Fruit fly (Drosophila melanogaster) whole organism, wandering third instar larva: ENCODE measurements around the gene Mkrn1.

Source experiments
- CG9705 ChIP-seq: fragments of 200-800 bp; sonication (Bioruptor generic); optimal IDR thresholded peaks from 2 replicates; lab custom pipeline; 2018; ENCODE audit warnings: missing biosample characterization, mild to moderate bottlenecking, missing genetic modification characterization
- N ChIP-seq: fragments of >200 bp; optimal IDR thresholded peaks from 2 replicates; lab custom pipeline; 2018; ENCODE audit warnings: missing biosample characterization, missing external identifiers, missing genetic modification characterization
- br ChIP-seq: fragments of 200-800 bp; sonication (Bioruptor generic); optimal IDR thresholded peaks from 2 replicates; lab custom pipeline; 2016; ENCODE audit warnings: missing biosample characterization, missing genetic modification characterization
- dl ChIP-seq, 2 experiments: fragments of 175-275, 200-275 bp in 1 of 2; fragments of 200-275 bp in 1 of 2; sonication (Bioruptor generic); optimal IDR thresholded peaks; lab custom pipeline; 2018; ENCODE audit warnings: mild to moderate bottlenecking in 2 of 2, missing biosample characterization in 2 of 2, missing genetic modification characterization in 2 of 2, moderate library complexity in 2 of 2; ENCODE audit not compliant: partially characterized antibody in 2 of 2, insufficient read depth in 1 of 2
- dsf ChIP-seq: sonication (Bioruptor generic); optimal IDR thresholded peaks from 2 replicates; lab custom pipeline; 2016; ENCODE audit warnings: missing biosample characterization, missing genetic modification characterization, borderline replicate concordance
- ey ChIP-seq: fragments of 200-800 bp; sonication (Bioruptor generic); optimal IDR thresholded peaks from 2 replicates; lab custom pipeline; 2016; ENCODE audit warnings: missing biosample characterization, missing genetic modification characterization
- pan ChIP-seq: fragments of >200 bp; optimal IDR thresholded peaks from 2 replicates; lab custom pipeline; 2017
- sage ChIP-seq: fragments of 200-800 bp; sonication (Bioruptor generic); optimal IDR thresholded peaks from 2 replicates; lab custom pipeline; 2016; ENCODE audit warnings: missing biosample characterization, mild to moderate bottlenecking, missing genetic modification characterization

DNA sequence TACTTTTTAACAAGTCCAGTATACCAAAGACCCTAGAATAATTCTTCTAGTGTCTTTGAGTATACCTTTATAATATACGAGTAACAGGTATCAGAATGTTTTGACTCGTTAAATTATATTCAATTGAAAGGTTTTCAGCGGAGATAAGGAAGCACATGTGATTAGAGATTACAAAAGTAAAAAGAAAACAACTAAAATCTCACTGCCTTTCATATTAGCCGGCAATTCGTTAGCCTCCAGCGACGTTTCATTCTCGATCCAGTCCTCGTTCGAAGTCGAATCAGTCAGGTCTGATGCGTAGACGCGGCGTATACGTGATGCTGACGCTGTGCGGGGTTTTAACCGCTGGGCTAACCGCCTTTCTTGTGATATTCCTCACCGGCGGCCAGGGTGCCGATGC, 32.3 kb downstream of the Mkrn1 start, which contains the start of gene Est-Q:
- TF ChIP-seq dsf (GFP tag; lab: Kevin White, UChicago) (no peak), N (GFP tag; lab: Kevin White, UChicago) (no peak), pan (lab: Kevin White, UChicago) (no peak), dl (GFP tag; optimal IDR thresholded peaks at IDR 0.05; lab: Kevin White, UChicago; ENCODE audit: insufficient read depth in 1 of 2, partially characterized antibody in 2 of 2) (no peak), ey (GFP tag; lab: Kevin White, UChicago) (no peak), CG9705 (GFP tag; lab: Kevin White, UChicago) (no peak), sage (GFP tag; lab: Kevin White, UChicago) (no peak), br (no peak)
